Worm (Caenorhabditis elegans) whole organism, L2 larva: ENCODE data around the gene F11D5.5.
A peak's percentile ranks its signal among the peaks of the same experiment; 100 is the strongest.

Experiments
- F13H6.1 ChIP-seq: sonication (generic microtip); optimal IDR thresholded peaks from 2 replicates; lab custom pipeline; 2016; ENCODE audit warnings: missing genetic modification characterization, missing compliant biosample characterization
- Y55F3AM.14 ChIP-seq: fragments of 200-800 bp; sonication (Bioruptor generic); optimal IDR thresholded peaks from 2 replicates; lab custom pipeline; 2018; ENCODE audit warnings: mild to moderate bottlenecking, missing genetic modification characterization, missing compliant biosample characterization
- aly-2 ChIP-seq: fragments of 150-350 bp; optimal IDR thresholded peaks from 2 replicates; lab custom pipeline; 2014; ENCODE audit warnings: missing biosample characterization, missing genetic modification characterization
- ama-1 ChIP-seq: fragments of 150-350 bp; optimal IDR thresholded peaks from 2 replicates; lab custom pipeline; 2018; ENCODE audit warnings: inconsistent platforms
- blmp-1 ChIP-seq: sonication (generic microtip); optimal IDR thresholded peaks from 2 replicates; lab custom pipeline; 2017; ENCODE audit warnings: missing genetic modification characterization, mild to moderate bottlenecking, missing compliant biosample characterization, antibody characterized with exemption, moderate library complexity; ENCODE audit not compliant: insufficient read depth
- ceh-16 ChIP-seq: fragments of 150-350 bp; optimal IDR thresholded peaks from 2 replicates; lab custom pipeline; 2014; ENCODE audit warnings: missing biosample characterization, missing genetic modification characterization
- ceh-82 ChIP-seq: fragments of 150-350 bp; optimal IDR thresholded peaks from 2 replicates; lab custom pipeline; 2014; ENCODE audit warnings: missing biosample characterization, missing genetic modification characterization
- crh-2 ChIP-seq: sonication (generic microtip); optimal IDR thresholded peaks from 2 replicates; lab custom pipeline; 2017; ENCODE audit warnings: missing biosample characterization, missing genetic modification characterization
- elt-3 ChIP-seq: sonication (generic microtip); optimal IDR thresholded peaks from 2 replicates; lab custom pipeline; 2017; ENCODE audit warnings: missing biosample characterization, missing genetic modification characterization
- fos-1 ChIP-seq: fragments of 150-350 bp; optimal IDR thresholded peaks from 2 replicates; lab custom pipeline; 2014; ENCODE audit warnings: missing biosample characterization, missing genetic modification characterization
- gmeb-1 ChIP-seq: fragments of 150-350 bp; optimal IDR thresholded peaks from 2 replicates; lab custom pipeline; 2014; ENCODE audit warnings: missing biosample characterization, missing genetic modification characterization
- lin-11 ChIP-seq: fragments of 150-350 bp; sonication (generic microtip); optimal IDR thresholded peaks from 2 replicates; lab custom pipeline; 2014; ENCODE audit warnings: missing biosample characterization, missing genetic modification characterization, inconsistent platforms, mixed read lengths
- lin-39 ChIP-seq: fragments of 150-350 bp; optimal IDR thresholded peaks from 2 replicates; lab custom pipeline; 2014; ENCODE audit warnings: missing biosample characterization, missing genetic modification reagents, missing genetic modification characterization
- lsy-2 ChIP-seq, 2 experiments: fragments of 150-350 bp in 1 of 2; sonication (generic microtip) in 1 of 2; optimal IDR thresholded peaks; 2 replicates each; lab custom pipeline; 2014 to 2017; ENCODE audit warnings: missing biosample characterization in 2 of 2, missing genetic modification characterization in 2 of 2
- nhr-10 ChIP-seq: sonication (generic microtip); optimal IDR thresholded peaks from 2 replicates; lab custom pipeline; 2017; ENCODE audit warnings: missing biosample characterization, missing genetic modification characterization
- nhr-11 ChIP-seq: fragments of 150-350 bp; optimal IDR thresholded peaks from 2 replicates; lab custom pipeline; 2014; ENCODE audit warnings: missing biosample characterization, missing genetic modification characterization
- nhr-12 ChIP-seq: fragments of 150-350 bp; optimal IDR thresholded peaks from 2 replicates; lab custom pipeline; 2014; ENCODE audit warnings: missing biosample characterization, missing genetic modification characterization
- nhr-129 ChIP-seq: fragments of 150-350 bp; optimal IDR thresholded peaks from 2 replicates; lab custom pipeline; 2014; ENCODE audit warnings: missing biosample characterization, missing genetic modification characterization
- nhr-21 ChIP-seq: fragments of 150-350 bp; optimal IDR thresholded peaks from 2 replicates; lab custom pipeline; 2014; ENCODE audit warnings: missing biosample characterization, missing genetic modification characterization
- nhr-237 ChIP-seq: fragments of 150-350 bp; optimal IDR thresholded peaks from 2 replicates; lab custom pipeline; 2014; ENCODE audit warnings: missing biosample characterization, missing genetic modification characterization
- nhr-25 ChIP-seq: fragments of 150-350 bp; sonication (generic microtip); optimal IDR thresholded peaks from 3 replicates; lab custom pipeline; 2014; ENCODE audit warnings: missing biosample characterization, missing genetic modification characterization
- nhr-6 ChIP-seq: fragments of 150-350 bp; optimal IDR thresholded peaks from 2 replicates; lab custom pipeline; 2014; ENCODE audit warnings: missing biosample characterization, missing genetic modification characterization
- nhr-77 ChIP-seq: fragments of 150-350 bp; optimal IDR thresholded peaks from 2 replicates; lab custom pipeline; 2014; ENCODE audit warnings: missing biosample characterization, missing genetic modification characterization
- peb-1 ChIP-seq: fragments of 150-350 bp; optimal IDR thresholded peaks from 2 replicates; lab custom pipeline; 2014; ENCODE audit warnings: missing biosample characterization, missing genetic modification characterization
- skn-1 ChIP-seq: sonication (generic microtip); optimal IDR thresholded peaks from 2 replicates; lab custom pipeline; 2017; ENCODE audit warnings: missing biosample characterization, missing genetic modification characterization
- sma-3 ChIP-seq: sonication (generic microtip); optimal IDR thresholded peaks from 2 replicates; lab custom pipeline; 2016; ENCODE audit warnings: missing genetic modification reagents, missing genetic modification characterization, missing compliant biosample characterization
- sma-9 ChIP-seq, 2 experiments: fragments of 150-350 bp in 1 of 2; sonication (generic microtip) in 1 of 2; optimal IDR thresholded peaks; 2 replicates each; lab custom pipeline; 2014 to 2016; ENCODE audit warnings: missing genetic modification characterization in 2 of 2, mild to moderate bottlenecking in 1 of 2, missing biosample characterization in 1 of 2, missing compliant biosample characterization in 1 of 2, missing genetic modification reagents in 1 of 2, moderate library complexity in 1 of 2
- snpc-4 ChIP-seq: fragments of 150-350 bp; optimal IDR thresholded peaks from 2 replicates; lab custom pipeline; 2014; ENCODE audit warnings: missing biosample characterization, missing genetic modification characterization
- unc-39 ChIP-seq: fragments of 150-350 bp; optimal IDR thresholded peaks from 2 replicates; lab custom pipeline; 2014; ENCODE audit warnings: missing biosample characterization, missing genetic modification characterization
- unc-55 ChIP-seq: fragments of 150-350 bp; sonication (generic microtip); optimal IDR thresholded peaks from 3 replicates; lab custom pipeline; 2014; ENCODE audit warnings: missing biosample characterization, missing genetic modification reagents, missing genetic modification characterization
- zag-1 ChIP-seq: fragments of 150-350 bp; optimal IDR thresholded peaks from 2 replicates; lab custom pipeline; 2014; ENCODE audit warnings: missing biosample characterization, missing genetic modification characterization
- ztf-11 ChIP-seq: sonication (generic microtip); optimal IDR thresholded peaks from 2 replicates; lab custom pipeline; 2017; ENCODE audit warnings: missing biosample characterization, missing genetic modification characterization
- ztf-4 ChIP-seq: fragments of 150-350 bp; optimal IDR thresholded peaks from 2 replicates; lab custom pipeline; 2014; ENCODE audit warnings: missing biosample characterization, missing genetic modification characterization

F11D5.5 gene

ce11 chrX:3283189-3283588, 18.7 kb upstream of the F11D5.5 start:
- no peak for TF ChIP-seq aly-2
- peak; percentile 36 for TF ChIP-seq sma-9 (GFP tag; optimal IDR thresholded peaks at IDR 0.05; lab: Kevin White, UChicago)
- TF ChIP-seq sma-9 (tag; optimal IDR thresholded peaks at IDR 0.05; lab: Kevin White, UChicago): no peak
- no peak for TF ChIP-seq ceh-16 (tag; lab: Kevin White, UChicago)
- no peak for TF ChIP-seq sma-3 (GFP tag; lab: Kevin White, UChicago)
- no peak for TF ChIP-seq gmeb-1 (tag; lab: Kevin White, UChicago)
- no peak for TF ChIP-seq Y55F3AM.14 (GFP tag; lab: Kevin White, UChicago)
- no peak for TF ChIP-seq elt-3 (tag; lab: Kevin White, UChicago)
- no peak for TF ChIP-seq nhr-10 (tag; lab: Kevin White, UChicago)
- no peak for TF ChIP-seq unc-55 (GFP tag; lab: Kevin White, UChicago)
- TF ChIP-seq lin-39 (tag; lab: Kevin White, UChicago): no peak
- no peak for TF ChIP-seq ama-1 (lab: Kevin White, UChicago)
- TF ChIP-seq fos-1 (tag; lab: Kevin White, UChicago): peak; percentile 47
- TF ChIP-seq nhr-77: no peak
- no peak for TF ChIP-seq ztf-4 (tag; lab: Kevin White, UChicago)
- no peak for TF ChIP-seq blmp-1 (tag; lab: Kevin White, UChicago)
- TF ChIP-seq F13H6.1 (tag; lab: Kevin White, UChicago): peak; percentile 13
- TF ChIP-seq nhr-25 (tag; lab: Kevin White, UChicago): no peak
- TF ChIP-seq nhr-6: no peak
- no peak for TF ChIP-seq peb-1
- no peak for TF ChIP-seq nhr-12 (tag; lab: Kevin White, UChicago)

ce11 chrX:3284967-3285366, 16.9 kb upstream of the F11D5.5 start:
- TF ChIP-seq ceh-16 (tag; lab: Kevin White, UChicago) (no peak), nhr-237 (tag; lab: Kevin White, UChicago) (no peak), elt-3 (tag; lab: Kevin White, UChicago) (no peak), ama-1 (lab: Kevin White, UChicago) (no peak), gmeb-1 (tag; lab: Kevin White, UChicago) (no peak), nhr-10 (tag; lab: Kevin White, UChicago) (no peak), sma-3 (GFP tag; lab: Kevin White, UChicago) (no peak), ztf-11 (tag; lab: Kevin White, UChicago) (no peak), lin-11 (tag; lab: Kevin White, UChicago) (no peak), nhr-77 (no peak), nhr-129 (tag; lab: Kevin White, UChicago) (no peak), zag-1 (no peak), crh-2 (no peak)

- TF ChIP-seq fos-1 (tag; lab: Kevin White, UChicago) (peak; percentile 80), gmeb-1 (tag; lab: Kevin White, UChicago) (peak; percentile 17), crh-2 (peak; percentile 44), ceh-82 (tag; lab: Kevin White, UChicago) (no peak), blmp-1 (tag; lab: Kevin White, UChicago) (no peak), nhr-6 (no peak), lsy-2 (tag; optimal IDR thresholded peaks at IDR 0.05; lab: Kevin White, UChicago) (no peak), F13H6.1 (tag; lab: Kevin White, UChicago) (peak; percentile 5), sma-9 (GFP tag; optimal IDR thresholded peaks at IDR 0.05; lab: Kevin White, UChicago) (peak; percentile 81), sma-9 (tag; optimal IDR thresholded peaks at IDR 0.05; lab: Kevin White, UChicago) (no peak), nhr-77 (no peak)
These were observed 16.4 kb upstream of the F11D5.5 start for ce11 chrX:3285448-3285847.

ce11 chrX:3289183-3289582, 12.7 kb upstream of the F11D5.5 start, which contains the start of gene K09C4.4:
K09C4.4 (plus strand) TSS chrX:3289483.
- no peak for TF ChIP-seq unc-39 (tag; lab: Kevin White, UChicago)
- TF ChIP-seq, all 48 proteins: peak for 0

ce11 chrX:3290147-3290546, 11.7 kb upstream of the F11D5.5 start:
- no peak for TF ChIP-seq skn-1 (tag; lab: Kevin White, UChicago)
- no peak for TF ChIP-seq ztf-11 (tag; lab: Kevin White, UChicago)
- no peak for TF ChIP-seq blmp-1 (tag; lab: Kevin White, UChicago)
- TF ChIP-seq sma-3 (GFP tag; lab: Kevin White, UChicago): peak; percentile 18
- TF ChIP-seq crh-2: peak; percentile 46
- peak; percentile 85 for TF ChIP-seq sma-9 (GFP tag; optimal IDR thresholded peaks at IDR 0.05; lab: Kevin White, UChicago)
- no peak for TF ChIP-seq sma-9 (tag; optimal IDR thresholded peaks at IDR 0.05; lab: Kevin White, UChicago)
- peak; percentile 83 for TF ChIP-seq fos-1 (tag; lab: Kevin White, UChicago)
- TF ChIP-seq nhr-11 (tag; lab: Kevin White, UChicago): no peak
- no peak for TF ChIP-seq nhr-21 (tag; lab: Kevin White, UChicago)
- TF ChIP-seq gmeb-1 (tag; lab: Kevin White, UChicago): peak; percentile 50
- no peak for TF ChIP-seq elt-3 (tag; lab: Kevin White, UChicago)
- no peak for TF ChIP-seq snpc-4 (tag; lab: Kevin White, UChicago)
- no peak for TF ChIP-seq Y55F3AM.14 (GFP tag; lab: Kevin White, UChicago)
- TF ChIP-seq nhr-12 (tag; lab: Kevin White, UChicago): no peak
- peak; percentile 36 for TF ChIP-seq F13H6.1 (tag; lab: Kevin White, UChicago)
- TF ChIP-seq, all 48 proteins: peak for 6
